Worm (Caenorhabditis elegans): ENCODE data around the gene aagr-3.

- TF ChIP-seq egl-44 (GFP tag; IDR thresholded peaks at IDR 0.05) (no peak), snpc-4 (GFP tag; optimal IDR thresholded peaks at IDR 0.05) (no peak), snpc-4 (tag; optimal IDR thresholded peaks at IDR 0.05) (no peak), efl-1 (GFP tag; optimal IDR thresholded peaks at IDR 0.05) (peak; percentile 85), madf-8 (GFP tag; conservative IDR thresholded peaks at IDR 0.05) (peak; percentile 44), zim-3 (tag; optimal IDR thresholded peaks at IDR 0.05) (no peak), F39B2.1 (GFP tag; IDR thresholded peaks at IDR 0.05) (no peak)
Measured at ce11 chrV:9703549-9703948, 25.8 kb downstream of the aagr-3 start.

Measured in whole organism, young adult.